Fruit fly (Drosophila melanogaster) whole organism, embryonic: ENCODE measurements around the gene CG31495.

ENCODE experiments used
- Asciz ChIP-seq: fragments of 200-800 bp; sonication (Bioruptor generic); optimal IDR thresholded peaks from 2 replicates; lab custom pipeline; 2017; ENCODE audit warnings: missing biosample characterization, mild to moderate bottlenecking, missing genetic modification characterization, missing genetic modification reagents
- B-H1 ChIP-seq: fragments of 200-800 bp; sonication (Bioruptor generic); IDR thresholded peaks from 3 replicates; pipeline ENCODE4 v1.3.6; 2022; ENCODE audit warnings: missing biosample characterization, missing genetic modification characterization
- Blimp-1 ChIP-seq: fragments of 200-800 bp; sonication (Bioruptor generic); optimal IDR thresholded peaks from 3 replicates; lab custom pipeline; 2018; ENCODE audit warnings: missing biosample characterization, missing genetic modification characterization, mild to moderate bottlenecking, moderate library complexity, missing genetic modification reagents
- CG11695 ChIP-seq: fragments of 200-800 bp; sonication (Bioruptor generic); IDR thresholded peaks from 3 replicates; pipeline ENCODE4 v1.3.6; 2022; ENCODE audit warnings: missing biosample characterization, missing genetic modification characterization
- CG15696 ChIP-seq: fragments of 200-800 bp; sonication (Bioruptor generic); optimal IDR thresholded peaks from 2 replicates; lab custom pipeline; 2019; ENCODE audit warnings: missing biosample characterization, mild to moderate bottlenecking, missing genetic modification characterization, moderate library complexity
- CG16779 ChIP-seq: fragments of 200-800 bp; sonication (Bioruptor generic); IDR thresholded peaks from 2 replicates; pipeline ENCODE4 v1.3.6; 2022; ENCODE audit warnings: missing biosample characterization, missing genetic modification characterization
- CG17359 ChIP-seq: fragments of 200-800 bp; sonication (Bioruptor generic); optimal IDR thresholded peaks from 3 replicates; lab custom pipeline; 2018; ENCODE audit warnings: missing biosample characterization, mild to moderate bottlenecking, missing genetic modification characterization, moderate library complexity
- CG17568 ChIP-seq: fragments of 200-800 bp; sonication (Bioruptor generic); optimal IDR thresholded peaks from 2 replicates; lab custom pipeline; 2018; ENCODE audit warnings: missing biosample characterization, mild to moderate bottlenecking, missing genetic modification characterization, moderate library complexity
- CG3281 ChIP-seq: fragments of 200-800 bp; sonication (Bioruptor generic); optimal IDR thresholded peaks from 3 replicates; lab custom pipeline; 2017; ENCODE audit warnings: missing biosample characterization, mild to moderate bottlenecking, missing genetic modification characterization
- CG43689 ChIP-seq: fragments of 200-800 bp; sonication (Bioruptor generic); IDR thresholded peaks from 2 replicates; pipeline ENCODE4 v1.3.6; 2022; ENCODE audit warnings: missing biosample characterization, missing genetic modification characterization
- CG8281 ChIP-seq: fragments of 200-800 bp; sonication (Bioruptor generic); optimal IDR thresholded peaks from 2 replicates; lab custom pipeline; 2018; ENCODE audit warnings: missing biosample characterization, mild to moderate bottlenecking, missing genetic modification characterization, moderate library complexity
- CG9817 ChIP-seq: fragments of 200-800 bp; sonication (Bioruptor generic); optimal IDR thresholded peaks from 2 replicates; lab custom pipeline; 2018; ENCODE audit warnings: missing biosample characterization, mild to moderate bottlenecking, missing genetic modification characterization, moderate library complexity
- CG9876 ChIP-seq: fragments of 200-800 bp; sonication (Bioruptor generic); optimal IDR thresholded peaks from 2 replicates; lab custom pipeline; 2016; ENCODE audit warnings: missing biosample characterization, missing genetic modification characterization
- CoRest ChIP-seq: fragments of 200-800 bp; sonication (Bioruptor generic); optimal IDR thresholded peaks from 3 replicates; lab custom pipeline; 2018; ENCODE audit warnings: missing biosample characterization, mild to moderate bottlenecking, missing genetic modification characterization, moderate library complexity
- D ChIP-seq, 2 experiments: fragments of 200-800 bp in 1 of 2; fragments of >200 bp in 1 of 2; sonication (Bioruptor generic) in 1 of 2; optimal IDR thresholded peaks; 2 replicates in 1 of 2; 3 replicates in 1 of 2; lab custom pipeline; 2017; ENCODE audit warnings: mild to moderate bottlenecking in 1 of 2, missing biosample characterization in 1 of 2, missing genetic modification characterization in 1 of 2, missing genetic modification reagents in 1 of 2
- Dip3 ChIP-seq: fragments of 200-800 bp; sonication (Bioruptor generic); optimal IDR thresholded peaks from 3 replicates; lab custom pipeline; 2016; ENCODE audit warnings: missing biosample characterization, missing genetic modification characterization
- HHEX ChIP-seq: fragments of 200-800 bp; sonication (Bioruptor generic); optimal IDR thresholded peaks from 3 replicates; lab custom pipeline; 2017; ENCODE audit warnings: missing biosample characterization, mild to moderate bottlenecking, missing genetic modification characterization, missing genetic modification reagents
- HLH3B ChIP-seq: fragments of 200-800 bp; sonication (Bioruptor generic); IDR thresholded peaks from 2 replicates; pipeline ENCODE4 v1.3.6; 2022; ENCODE audit warnings: missing biosample characterization, missing genetic modification characterization
- Hand ChIP-seq: fragments of 200-800 bp; sonication (Bioruptor generic); optimal IDR thresholded peaks from 2 replicates; lab custom pipeline; 2017; ENCODE audit warnings: mild to moderate bottlenecking, missing biosample characterization, missing genetic modification reagents, missing genetic modification characterization
- Hr78 ChIP-seq, 2 experiments: fragments of 200-800 bp in 1 of 2; fragments of >200 bp in 1 of 2; sonication (Bioruptor generic) in 1 of 2; optimal IDR thresholded peaks; 2 replicates each; lab custom pipeline; 2017 to 2019; ENCODE audit warnings: missing biosample characterization in 2 of 2, missing genetic modification characterization in 2 of 2, mild to moderate bottlenecking in 1 of 2, moderate library complexity in 1 of 2
- Kr ChIP-seq: fragments of 200-800 bp; sonication (Bioruptor generic); optimal IDR thresholded peaks from 2 replicates; lab custom pipeline; 2017; ENCODE audit warnings: missing biosample characterization, mild to moderate bottlenecking, missing genetic modification characterization
- Mrtf ChIP-seq: fragments of 200-800 bp; sonication (Bioruptor generic); IDR thresholded peaks from 3 replicates; pipeline ENCODE4 v1.3.6; 2022; ENCODE audit warnings: missing biosample characterization, missing genetic modification characterization
- NFAT ChIP-seq: fragments of 200-800 bp; sonication (Bioruptor generic); IDR thresholded peaks from 2 replicates; pipeline ENCODE4 v1.3.6; 2022; ENCODE audit warnings: missing biosample characterization, missing genetic modification characterization
- Oli ChIP-seq: fragments of 200-800 bp; sonication (Bioruptor generic); optimal IDR thresholded peaks from 2 replicates; lab custom pipeline; 2018; ENCODE audit warnings: missing biosample characterization, mild to moderate bottlenecking, missing genetic modification characterization, moderate library complexity
- Optix ChIP-seq: fragments of 200-800 bp; sonication (Bioruptor generic); IDR thresholded peaks from 3 replicates; pipeline ENCODE4 v1.3.6; 2022; ENCODE audit warnings: missing biosample characterization, missing genetic modification characterization
- Pdp1 ChIP-seq, 2 experiments: fragments of 200-800 bp; sonication (Bioruptor generic); optimal IDR thresholded peaks; 3 replicates each; lab custom pipeline; 2016; ENCODE audit warnings: missing biosample characterization in 2 of 2, missing genetic modification characterization in 2 of 2, mild to moderate bottlenecking in 1 of 2, moderate library complexity in 1 of 2
- Sry-δ ChIP-seq: fragments of 200-800 bp; sonication (Bioruptor generic); optimal IDR thresholded peaks from 2 replicates; lab custom pipeline; 2016; ENCODE audit warnings: missing biosample characterization, missing genetic modification characterization
- Xrp1 ChIP-seq: fragments of 200-800 bp; sonication (Bioruptor generic); IDR thresholded peaks from 2 replicates; pipeline ENCODE4 v1.3.6; 2022; ENCODE audit warnings: missing biosample characterization, missing genetic modification characterization
- YL-1 ChIP-seq: fragments of 200-800 bp; sonication (Bioruptor generic); optimal IDR thresholded peaks from 3 replicates; lab custom pipeline; 2017; ENCODE audit warnings: missing biosample characterization, mild to moderate bottlenecking, missing genetic modification characterization
- al ChIP-seq: fragments of 200-800 bp; sonication (Bioruptor generic); IDR thresholded peaks from 2 replicates; pipeline ENCODE4 v1.3.6; 2022; ENCODE audit warnings: missing biosample characterization, missing genetic modification characterization
- ap ChIP-seq: fragments of 200-800 bp; sonication (Bioruptor generic); IDR thresholded peaks from 2 replicates; pipeline ENCODE4 v1.3.6; 2022; ENCODE audit warnings: missing biosample characterization, missing genetic modification characterization
- crp ChIP-seq, 2 experiments: fragments of 200-800 bp; sonication (Bioruptor generic); optimal IDR thresholded peaks; 2 replicates in 1 of 2; 3 replicates in 1 of 2; lab custom pipeline; 2017; ENCODE audit warnings: missing biosample characterization in 2 of 2, missing genetic modification characterization in 2 of 2, mild to moderate bottlenecking in 1 of 2, moderate library complexity in 1 of 2
- dan ChIP-seq: fragments of 200-800 bp; sonication (Bioruptor generic); IDR thresholded peaks from 2 replicates; pipeline ENCODE4 v1.3.6; 2022; ENCODE audit warnings: missing biosample characterization, missing genetic modification characterization
- dysf ChIP-seq: fragments of 200-800 bp; sonication (Bioruptor generic); IDR thresholded peaks from 3 replicates; pipeline ENCODE4 v1.3.6; 2022; ENCODE audit warnings: missing biosample characterization, missing genetic modification characterization
- fd96Cb ChIP-seq: fragments of 200-800 bp; sonication (Bioruptor generic); optimal IDR thresholded peaks from 2 replicates; lab custom pipeline; 2018; ENCODE audit warnings: missing biosample characterization, mild to moderate bottlenecking, missing genetic modification characterization, moderate library complexity
- gcm ChIP-seq: fragments of 200-800 bp; sonication (Bioruptor generic); optimal IDR thresholded peaks from 2 replicates; lab custom pipeline; 2019; ENCODE audit warnings: missing biosample characterization, mild to moderate bottlenecking, missing genetic modification characterization, moderate library complexity
- gro ChIP-seq: fragments of 200-800 bp; sonication (Bioruptor generic); optimal IDR thresholded peaks from 2 replicates; lab custom pipeline; 2016; ENCODE audit warnings: missing biosample characterization, missing genetic modification characterization
- jumu ChIP-seq: fragments of 200-800 bp; sonication (Bioruptor generic); optimal IDR thresholded peaks from 3 replicates; lab custom pipeline; 2016; ENCODE audit warnings: missing biosample characterization, missing genetic modification characterization
- ken ChIP-seq: fragments of 200-800 bp; sonication (Bioruptor generic); IDR thresholded peaks from 3 replicates; pipeline ENCODE4 v1.3.6; 2022; ENCODE audit warnings: missing biosample characterization, missing genetic modification characterization
- nerfin-1 ChIP-seq: fragments of 200-800 bp; sonication (Bioruptor generic); optimal IDR thresholded peaks from 3 replicates; lab custom pipeline; 2019; ENCODE audit warnings: missing biosample characterization, mild to moderate bottlenecking, missing genetic modification characterization, moderate library complexity
- oc ChIP-seq: fragments of 200-800 bp; sonication (Bioruptor generic); optimal IDR thresholded peaks from 2 replicates; lab custom pipeline; 2018; ENCODE audit warnings: missing biosample characterization, mild to moderate bottlenecking, missing genetic modification characterization, moderate library complexity
- otp ChIP-seq: fragments of 200-800 bp; sonication (Bioruptor generic); IDR thresholded peaks from 3 replicates; pipeline ENCODE4, ENCODE4 v1.3.6; 2022; ENCODE audit warnings: missing biosample characterization, missing genetic modification characterization
- phol ChIP-seq: fragments of 200-800 bp; sonication (Bioruptor generic); optimal IDR thresholded peaks from 3 replicates; lab custom pipeline; 2018; ENCODE audit warnings: missing biosample characterization, mild to moderate bottlenecking, missing genetic modification characterization, moderate library complexity
- prd ChIP-seq, 3 experiments: fragments of >200 bp in 2 of 3; fragments of 200-800 bp in 1 of 3; sonication (Bioruptor generic) in 1 of 3; optimal IDR thresholded peaks in 2 of 3; IDR thresholded peaks in 1 of 3; 2 replicates in 2 of 3; 3 replicates in 1 of 3; pipeline versions ENCODE4 v1.3.6 to Lab custom; 2017 to 2022; ENCODE audit warnings: missing biosample characterization in 1 of 3, missing genetic modification characterization in 1 of 3
- ro ChIP-seq: fragments of 200-800 bp; sonication (Bioruptor generic); IDR thresholded peaks from 2 replicates; pipeline ENCODE4 v1.3.6; 2022; ENCODE audit warnings: missing biosample characterization, missing genetic modification characterization
- so ChIP-seq: fragments of 200-800 bp; sonication (Bioruptor generic); IDR thresholded peaks from 3 replicates; pipeline ENCODE4 v1.3.6; 2022; ENCODE audit warnings: missing biosample characterization, missing genetic modification characterization
- sr ChIP-seq: fragments of 200-800 bp; sonication (Bioruptor generic); IDR thresholded peaks from 3 replicates; pipeline ENCODE4 v1.3.6; 2022; ENCODE audit warnings: missing biosample characterization, missing genetic modification characterization
- tap ChIP-seq: fragments of 200-800 bp; optimal IDR thresholded peaks from 3 replicates; lab custom pipeline; 2019; ENCODE audit warnings: missing biosample characterization, mild to moderate bottlenecking, missing genetic modification characterization, moderate library complexity

CG31495 gene

dm6 chr3R:13831596-13832119 lies 8.1 kb downstream of the CG31495 start (continued):
- peak; percentile 50 for TF ChIP-seq phol
- TF ChIP-seq CG8281 (tag; lab: Kevin White, UChicago), result no peak
- TF ChIP-seq ro (GFP tag; lab: Robert Waterston, UW), result no peak
- peak; percentile 3 for TF ChIP-seq CG17568 (GFP tag; lab: Kevin White, UChicago)
- peak in 1 of 2 experiments; percentile 6 for TF ChIP-seq Hr78 (GFP tag; optimal IDR thresholded peaks at IDR 0.05; lab: Kevin White, UChicago)
- no peak for TF ChIP-seq gro (GFP tag; lab: Kevin White, UChicago)
- TF ChIP-seq CoRest (tag; lab: Kevin White, UChicago), result peak; percentile 60
- peak; percentile 79 for TF ChIP-seq oc (tag; lab: Kevin White, UChicago)
- TF ChIP-seq B-H1 (GFP tag; lab: Robert Waterston, UW), result peak; percentile 55; the same call in 1 of the 3 replicates
- peak; percentile 60 for TF ChIP-seq Oli (tag; lab: Kevin White, UChicago)
- no peak for TF ChIP-seq CG16779 (GFP tag; lab: Robert Waterston, UW)
- TF ChIP-seq CG11695 (GFP tag; lab: Robert Waterston, UW), result peak; percentile 60; the same call in 2 of the 3 replicates
- TF ChIP-seq YL-1 (GFP tag; lab: Kevin White, UChicago), result no peak
- TF ChIP-seq Kr (GFP tag; lab: Kevin White, UChicago), result no peak
- TF ChIP-seq CG3281, result no peak
- no peak for TF ChIP-seq dan (GFP tag; lab: Robert Waterston, UW)
- peak; percentile 61; the same call in 1 of the 3 replicates for TF ChIP-seq otp
- TF ChIP-seq Sry-δ (GFP tag; lab: Kevin White, UChicago), result no peak
- no peak for TF ChIP-seq CG15696 (tag; lab: Kevin White, UChicago)
- TF ChIP-seq Hand (GFP tag; lab: Kevin White, UChicago), result no peak
- TF ChIP-seq D (optimal IDR thresholded peaks at IDR 0.05; lab: Kevin White, UChicago), result no peak
- no peak for TF ChIP-seq D (GFP tag; optimal IDR thresholded peaks at IDR 0.05; lab: Kevin White, UChicago)
- peak; percentile 16; the same call in 1 of the 2 replicates for TF ChIP-seq CG43689 (GFP tag; lab: Robert Waterston, UW)
- no peak for TF ChIP-seq CG9876 (GFP tag; lab: Kevin White, UChicago)
- no peak for TF ChIP-seq NFAT (GFP tag; lab: Robert Waterston, UW)
- TF ChIP-seq CG9817 (tag; lab: Kevin White, UChicago), result no peak
- no peak for TF ChIP-seq crp (GFP tag; optimal IDR thresholded peaks at IDR 0.05; lab: Kevin White, UChicago)
- peak; percentile 30 for TF ChIP-seq HLH3B (GFP tag; lab: Robert Waterston, UW)
- no peak for TF ChIP-seq tap (tag; lab: Kevin White, UChicago)
- no peak for TF ChIP-seq Dip3 (GFP tag; lab: Kevin White, UChicago)
- no peak for TF ChIP-seq Pdp1 (GFP tag; optimal IDR thresholded peaks at IDR 0.05; lab: Kevin White, UChicago)
- TF ChIP-seq Xrp1, result peak; percentile 59; the same call in 1 of the 2 replicates
- 0 out of 3 replicates have a peak, but pooled peaks have one; percentile 2 for TF ChIP-seq sr (GFP tag; lab: Robert Waterston, UW)
- peak; percentile 82 for TF ChIP-seq so (GFP tag; lab: Robert Waterston, UW)
- TF ChIP-seq prd (optimal IDR thresholded peaks at IDR 0.05; lab: Kevin White, UChicago), result no peak
- peak; percentile 59; the same call in 2 of the 3 replicates for TF ChIP-seq prd (GFP tag; IDR thresholded peaks at IDR 0.05; lab: Robert Waterston, UW)
- no peak; the same call in 2 of the 3 replicates for TF ChIP-seq ken (GFP tag; lab: Robert Waterston, UW)
- no peak for TF ChIP-seq fd96Cb (tag; lab: Kevin White, UChicago)
- no peak for TF ChIP-seq HHEX
- 0 out of 2 replicates have a peak, but pooled peaks have one; percentile 28 for TF ChIP-seq ap (GFP tag; lab: Robert Waterston, UW)
- TF ChIP-seq jumu (GFP tag; lab: Kevin White, UChicago), result no peak
- peak; percentile 31 for TF ChIP-seq gcm (GFP tag; lab: Kevin White, UChicago)
- TF ChIP-seq Mrtf (GFP tag; lab: Robert Waterston, UW), result no peak
- TF ChIP-seq Blimp-1 (GFP tag; lab: Kevin White, UChicago), result peak; percentile 86
- TF ChIP-seq Asciz (GFP tag; lab: Kevin White, UChicago), result no peak
- no peak for TF ChIP-seq al (GFP tag; lab: Robert Waterston, UW)
- TF ChIP-seq dysf, result 0 out of 3 replicates have a peak, but pooled peaks have one; percentile 51
- no peak for TF ChIP-seq nerfin-1 (tag; lab: Kevin White, UChicago)
- TF ChIP-seq CG17359 (tag; lab: Kevin White, UChicago), result no peak
- TF ChIP-seq Optix, result peak; percentile 63; the same call in 1 of the 3 replicates
